Worm (Caenorhabditis elegans): ENCODE measurements around the gene szy-20.

Gene szy-20

ce11 chrII:8989444-8989843 is 20.3 kb upstream of the szy-20 start, which contains the start of gene C18E9.9:
TSS of gene C18E9.9 (minus strand) at chrII:8989544.
- no peak for TF ChIP-seq ZK546.5 (tag; optimal IDR thresholded peaks at IDR 0.05)
- no peak for TF ChIP-seq unc-62 (GFP tag; optimal IDR thresholded peaks at IDR 0.05)
- TF ChIP-seq ceh-9 (tag; optimal IDR thresholded peaks at IDR 0.05) = no peak
- no peak for TF ChIP-seq mml-1 (tag; optimal IDR thresholded peaks at IDR 0.05)
- no peak for TF ChIP-seq nhr-43 (tag; optimal IDR thresholded peaks at IDR 0.05; ENCODE audit: poor library complexity, severe bottlenecking)
- no peak for TF ChIP-seq ceh-16 (tag; optimal IDR thresholded peaks at IDR 0.05)
- TF ChIP-seq fkh-10 (GFP tag; optimal IDR thresholded peaks at IDR 0.05) = no peak
- no peak for TF ChIP-seq ceh-82 (tag; optimal IDR thresholded peaks at IDR 0.05)
- no peak for TF ChIP-seq nhr-11 (tag; optimal IDR thresholded peaks at IDR 0.05)
- no peak for TF ChIP-seq tbx-2 (tag; optimal IDR thresholded peaks at IDR 0.05)
- TF ChIP-seq unc-39 (tag; optimal IDR thresholded peaks at IDR 0.05) = no peak
- peak; percentile 21 for TF ChIP-seq pqm-1 (tag; optimal IDR thresholded peaks at IDR 0.05)
- TF ChIP-seq ama-1 (optimal IDR thresholded peaks at IDR 0.05) = no peak
- peak; percentile 12 for TF ChIP-seq elt-2 (tag; optimal IDR thresholded peaks at IDR 0.05)
- TF ChIP-seq jun-1 (tag; optimal IDR thresholded peaks at IDR 0.05) = no peak
- TF ChIP-seq elt-1 (tag; optimal IDR thresholded peaks at IDR 0.05) = no peak
- no peak for TF ChIP-seq nhr-67 (tag; optimal IDR thresholded peaks at IDR 0.05)
- TF ChIP-seq ceh-28 (tag; optimal IDR thresholded peaks at IDR 0.05) = no peak
- TF ChIP-seq pha-4 (tag; optimal IDR thresholded peaks at IDR 0.05) = peak; percentile 20
- no peak for TF ChIP-seq lin-39 (tag; optimal IDR thresholded peaks at IDR 0.05)
- TF ChIP-seq nhr-76 (tag; optimal IDR thresholded peaks at IDR 0.05) = no peak

ce11 chrII:8987962-8988361 is 18.8 kb upstream of the szy-20 start, which contains the start of gene C18E9.8:
TSS of gene C18E9.8 (minus strand) at chrII:8988062.
- TF ChIP-seq ceh-16 (tag; optimal IDR thresholded peaks at IDR 0.05) (no peak), eor-1 (tag; optimal IDR thresholded peaks at IDR 0.05) (no peak), elt-2 (tag; optimal IDR thresholded peaks at IDR 0.05) (peak; percentile 36), ztf-4 (tag; optimal IDR thresholded peaks at IDR 0.05) (no peak)

ce11 chrII:8982683-8983082 is 13.6 kb upstream of the szy-20 start, which contains the start of gene C18E9.7:
TSS of gene C18E9.7 (minus strand) at chrII:8982783.
- TF ChIP-seq egl-5 (tag; optimal IDR thresholded peaks at IDR 0.05) (no peak), R02D3.7 (tag; optimal IDR thresholded peaks at IDR 0.05) (no peak), fos-1 (tag; optimal IDR thresholded peaks at IDR 0.05) (no peak), daf-12 (tag; optimal IDR thresholded peaks at IDR 0.05) (no peak), mml-1 (tag; optimal IDR thresholded peaks at IDR 0.05) (no peak), nhr-43 (tag; optimal IDR thresholded peaks at IDR 0.05; ENCODE audit: poor library complexity, severe bottlenecking) (no peak), nfya-1 (tag; optimal IDR thresholded peaks at IDR 0.05; ENCODE audit: insufficient read depth) (no peak), skn-1 (tag; optimal IDR thresholded peaks at IDR 0.05) (no peak), nhr-76 (tag; optimal IDR thresholded peaks at IDR 0.05) (no peak), sea-2 (GFP tag; optimal IDR thresholded peaks at IDR 0.05) (no peak), lsy-12 (tag; optimal IDR thresholded peaks at IDR 0.05) (no peak), nhr-77 (tag; optimal IDR thresholded peaks at IDR 0.05) (no peak), pqm-1 (tag; optimal IDR thresholded peaks at IDR 0.05) (no peak), jun-1 (tag; optimal IDR thresholded peaks at IDR 0.05) (no peak), nhr-25 (tag; optimal IDR thresholded peaks at IDR 0.05) (no peak), elt-1 (tag; optimal IDR thresholded peaks at IDR 0.05) (no peak)

ce11 chrII:8973516-8974043 is 4.4 kb upstream of the szy-20 start, which contains the start of gene tomm-40:
TSS of gene tomm-40 (minus strand) at chrII:8973566.
- TF ChIP-seq aly-2 (tag; optimal IDR thresholded peaks at IDR 0.05) (no peak), pha-4 (tag; optimal IDR thresholded peaks at IDR 0.05) (peak; percentile 4), zag-1 (tag; optimal IDR thresholded peaks at IDR 0.05) (no peak), nhr-28 (tag; optimal IDR thresholded peaks at IDR 0.05) (no peak), hmg-11 (tag; optimal IDR thresholded peaks at IDR 0.05) (peak; percentile 27), ceh-16 (tag; optimal IDR thresholded peaks at IDR 0.05) (no peak), nhr-67 (tag; optimal IDR thresholded peaks at IDR 0.05) (no peak), ceh-28 (tag; optimal IDR thresholded peaks at IDR 0.05) (no peak), mdl-1 (tag; optimal IDR thresholded peaks at IDR 0.05) (no peak)
